Worm (Caenorhabditis elegans) whole organism, late embryonic: ENCODE results near the gene ins-1.
A peak's percentile ranks its signal among the peaks of the same experiment; 100 is the strongest.

ENCODE experiments used
- C08G9.2 ChIP-seq: sonication (generic microtip); optimal IDR thresholded peaks from 2 replicates; lab custom pipeline; 2016; ENCODE audit warnings: mild to moderate bottlenecking, missing genetic modification characterization, moderate library complexity, missing compliant biosample characterization
- F13H6.1 ChIP-seq: sonication (generic microtip); optimal IDR thresholded peaks from 2 replicates; lab custom pipeline; 2016; ENCODE audit warnings: missing genetic modification characterization, missing compliant biosample characterization
- K02D7.2 ChIP-seq: sonication (generic microtip); optimal IDR thresholded peaks from 2 replicates; lab custom pipeline; 2017; ENCODE audit warnings: mild to moderate bottlenecking, missing genetic modification characterization, missing compliant biosample characterization
- ceh-14 ChIP-seq: sonication (generic microtip); optimal IDR thresholded peaks from 2 replicates; lab custom pipeline; 2016; ENCODE audit warnings: missing genotype, missing genetic modification characterization, missing compliant biosample characterization
- ceh-18 ChIP-seq: sonication (generic microtip); optimal IDR thresholded peaks from 2 replicates; lab custom pipeline; 2016; ENCODE audit warnings: missing genetic modification characterization, missing compliant biosample characterization
- ceh-2 ChIP-seq: sonication (generic microtip); optimal IDR thresholded peaks from 2 replicates; lab custom pipeline; 2016; ENCODE audit warnings: missing genotype, missing genetic modification characterization, missing compliant biosample characterization
- ceh-31 ChIP-seq: sonication (generic microtip); optimal IDR thresholded peaks from 2 replicates; lab custom pipeline; 2016; ENCODE audit warnings: missing genetic modification characterization, missing compliant biosample characterization
- ceh-34 ChIP-seq: sonication (generic microtip); optimal IDR thresholded peaks from 2 replicates; lab custom pipeline; 2016; ENCODE audit warnings: mild to moderate bottlenecking, missing genetic modification characterization, missing compliant biosample characterization
- ceh-45 ChIP-seq: fragments of 200-800 bp; sonication (Bioruptor generic); IDR thresholded peaks from 2 replicates; pipeline ENCODE4 v1.3.6; 2022; ENCODE audit warnings: missing genetic modification reagents, missing genetic modification characterization, missing compliant biosample characterization
- ceh-48 ChIP-seq: sonication (generic microtip); optimal IDR thresholded peaks from 2 replicates; lab custom pipeline; 2016; ENCODE audit warnings: missing genetic modification characterization, inconsistent platforms, missing compliant biosample characterization
- ceh-9 ChIP-seq: sonication (generic microtip); optimal IDR thresholded peaks from 2 replicates; lab custom pipeline; 2016; ENCODE audit warnings: mild to moderate bottlenecking, missing genetic modification characterization, inconsistent platforms, missing compliant biosample characterization
- che-1 ChIP-seq: sonication (generic microtip); optimal IDR thresholded peaks from 2 replicates; lab custom pipeline; 2016; ENCODE audit warnings: mild to moderate bottlenecking, missing genetic modification characterization, missing compliant biosample characterization
- dmd-4 ChIP-seq: sonication (generic microtip); optimal IDR thresholded peaks from 2 replicates; lab custom pipeline; 2016; ENCODE audit warnings: borderline replicate concordance, missing genetic modification characterization, missing compliant biosample characterization
- elt-2 ChIP-seq: sonication (generic microtip); optimal IDR thresholded peaks from 2 replicates; lab custom pipeline; 2016; ENCODE audit warnings: missing genetic modification reagents, missing genetic modification characterization, missing compliant biosample characterization
- elt-4 ChIP-seq: sonication (generic microtip); optimal IDR thresholded peaks from 2 replicates; lab custom pipeline; 2016; ENCODE audit warnings: missing genetic modification characterization, missing compliant biosample characterization
- ets-4 ChIP-seq: sonication (generic microtip); optimal IDR thresholded peaks from 2 replicates; lab custom pipeline; 2016; ENCODE audit warnings: missing genetic modification characterization, missing compliant biosample characterization
- eyg-1 ChIP-seq: sonication (generic microtip); optimal IDR thresholded peaks from 2 replicates; lab custom pipeline; 2016; ENCODE audit warnings: missing genotype, missing genetic modification characterization, missing compliant biosample characterization
- fax-1 ChIP-seq: sonication (generic microtip); optimal IDR thresholded peaks from 2 replicates; lab custom pipeline; 2016; ENCODE audit warnings: missing genotype, missing genetic modification characterization, missing compliant biosample characterization
- fkh-10 ChIP-seq: fragments of 150-350 bp; optimal IDR thresholded peaks from 2 replicates; lab custom pipeline; 2014; ENCODE audit warnings: missing biosample characterization, missing genetic modification reagents, missing genetic modification characterization
- gmeb-2 ChIP-seq: sonication (generic microtip); optimal IDR thresholded peaks from 2 replicates; lab custom pipeline; 2016; ENCODE audit warnings: missing genetic modification characterization, inconsistent platforms, missing compliant biosample characterization
- lim-6 ChIP-seq: sonication (generic microtip); optimal IDR thresholded peaks from 2 replicates; lab custom pipeline; 2016; ENCODE audit warnings: missing genetic modification characterization, missing compliant biosample characterization
- lin-11 ChIP-seq: fragments of 200-800 bp; sonication (Bioruptor generic); optimal IDR thresholded peaks from 2 replicates; lab custom pipeline; 2018; ENCODE audit warnings: mild to moderate bottlenecking, missing genetic modification characterization, missing compliant biosample characterization
- mec-3 ChIP-seq: sonication (generic microtip); optimal IDR thresholded peaks from 2 replicates; lab custom pipeline; 2016; ENCODE audit warnings: borderline replicate concordance, missing genetic modification characterization, missing compliant biosample characterization
- nfya-1 ChIP-seq: sonication (generic microtip); optimal IDR thresholded peaks from 2 replicates; lab custom pipeline; 2017; ENCODE audit warnings: missing genetic modification characterization, mild to moderate bottlenecking, missing compliant biosample characterization, antibody characterized with exemption, moderate library complexity
- nhr-11 ChIP-seq: fragments of 150-350 bp; optimal IDR thresholded peaks from 2 replicates; lab custom pipeline; 2014; ENCODE audit warnings: missing biosample characterization, missing genetic modification characterization
- odd-2 ChIP-seq: sonication (generic microtip); optimal IDR thresholded peaks from 2 replicates; lab custom pipeline; 2017; ENCODE audit warnings: antibody characterized with exemption, mild to moderate bottlenecking, missing genetic modification characterization, missing compliant biosample characterization
- pat-9 ChIP-seq: fragments of 200-800 bp; sonication (Bioruptor generic); optimal IDR thresholded peaks from 2 replicates; lab custom pipeline; 2018; ENCODE audit warnings: mild to moderate bottlenecking, missing genetic modification characterization, moderate library complexity, missing compliant biosample characterization
- pha-2 ChIP-seq: sonication (generic microtip); optimal IDR thresholded peaks from 2 replicates; lab custom pipeline; 2017; ENCODE audit warnings: mild to moderate bottlenecking, missing genetic modification characterization, missing compliant biosample characterization
- pha-4 ChIP-seq: fragments of 150-350 bp; optimal IDR thresholded peaks from 2 replicates; lab custom pipeline; 2018; ENCODE audit warnings: missing biosample characterization, missing genetic modification reagents, missing genetic modification characterization
- pqm-1 ChIP-seq: sonication (generic microtip); optimal IDR thresholded peaks from 2 replicates; lab custom pipeline; 2016; ENCODE audit warnings: missing genetic modification characterization, missing compliant biosample characterization
- ref-2 ChIP-seq: sonication (generic microtip); optimal IDR thresholded peaks from 2 replicates; lab custom pipeline; 2016; ENCODE audit warnings: missing genetic modification characterization, missing compliant biosample characterization
- rnt-1 ChIP-seq: sonication (generic microtip); optimal IDR thresholded peaks from 2 replicates; lab custom pipeline; 2016; ENCODE audit warnings: missing genetic modification characterization, missing compliant biosample characterization
- sox-4 ChIP-seq: sonication (generic microtip); optimal IDR thresholded peaks from 2 replicates; lab custom pipeline; 2017; ENCODE audit warnings: mild to moderate bottlenecking, missing genetic modification characterization, inconsistent platforms, missing compliant biosample characterization
- tbx-7 ChIP-seq: sonication (generic microtip); optimal IDR thresholded peaks from 2 replicates; lab custom pipeline; 2016; ENCODE audit warnings: missing genotype, missing genetic modification characterization, missing compliant biosample characterization
- unc-3 ChIP-seq, 2 experiments: fragments of 200-800 bp in 1 of 2; sonication (Bioruptor generic) in 1 of 2; sonication (generic microtip) in 1 of 2; conservative IDR thresholded peaks in 1 of 2; optimal IDR thresholded peaks in 1 of 2; 2 replicates each; pipeline versions ENCODE4 v1.3.6 to Lab custom; 2016 to 2022; ENCODE audit warnings: missing compliant biosample characterization in 2 of 2, missing genetic modification characterization in 2 of 2, missing genetic modification reagents in 1 of 2
- unc-42 ChIP-seq: sonication (generic microtip); optimal IDR thresholded peaks from 2 replicates; lab custom pipeline; 2016; ENCODE audit warnings: missing genotype, missing genetic modification characterization, missing compliant biosample characterization
- unc-86 ChIP-seq: sonication (generic microtip); optimal IDR thresholded peaks from 2 replicates; lab custom pipeline; 2016; ENCODE audit warnings: missing genetic modification characterization, missing compliant biosample characterization
- zip-5 ChIP-seq: sonication (generic microtip); optimal IDR thresholded peaks from 2 replicates; lab custom pipeline; 2016; ENCODE audit warnings: missing genetic modification characterization, missing compliant biosample characterization
- ztf-16 ChIP-seq: sonication (generic microtip); optimal IDR thresholded peaks from 2 replicates; lab custom pipeline; 2017; ENCODE audit warnings: missing genetic modification characterization, missing compliant biosample characterization

The ins-1 gene

ce11 chrIV:10422230-10422629, 14.3 kb upstream of the ins-1 start:
- TF ChIP-seq rnt-1 (tag; lab: Kevin White, UChicago) (peak; percentile 12), pha-2 (tag; lab: Kevin White, UChicago) (no peak), nfya-1 (tag; lab: Kevin White, UChicago) (peak; percentile 9)

DNA sequence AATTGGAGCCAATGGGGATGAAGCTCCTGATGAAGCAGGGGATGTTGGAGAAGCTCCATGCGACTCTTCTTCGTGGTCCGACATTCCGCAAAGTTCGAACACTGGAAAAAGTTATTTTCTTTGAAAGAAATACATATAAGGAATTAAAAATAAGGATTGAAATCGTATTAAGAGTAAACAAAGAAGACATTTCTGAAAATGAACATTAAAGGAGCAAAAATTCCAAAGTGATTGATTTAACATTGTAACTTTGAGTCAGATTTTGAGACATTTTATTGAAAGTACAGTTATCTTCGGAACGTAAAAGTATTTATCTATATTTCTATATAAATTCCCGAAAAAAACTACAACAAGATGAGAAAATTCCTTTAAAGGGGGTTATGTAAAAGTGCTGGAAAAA, 12.0 kb upstream of the ins-1 start, which contains the start of gene F13B12.1:
TSS of gene F13B12.1 (minus strand) at position 101 of the 400 bp plus-strand sequence.
- TF ChIP-seq odd-2: no peak
- TF ChIP-seq ceh-48 (tag; lab: Kevin White, UChicago): no peak

- TF ChIP-seq sox-4 (tag; lab: Kevin White, UChicago) (no peak), nfya-1 (tag; lab: Kevin White, UChicago) (peak; percentile 51), ceh-14 (no peak), elt-2 (tag; lab: Kevin White, UChicago) (peak; percentile 55), dmd-4 (no peak)
Measured at ce11 chrIV:10425129-10425528, 11.4 kb upstream of the ins-1 start.

ce11 chrIV:10429129-10429528, 7.4 kb upstream of the ins-1 start, which contains the start of gene F13B12.2:
TSS of gene F13B12.2 (minus strand) at chrIV:10429130.
- TF ChIP-seq ceh-9 (tag; lab: Kevin White, UChicago) (no peak), pha-4 (tag; lab: Kevin White, UChicago) (no peak), nhr-11 (no peak), lin-11 (tag; lab: Kevin White, UChicago) (no peak), dmd-4 (no peak), K02D7.2 (no peak)

DNA sequence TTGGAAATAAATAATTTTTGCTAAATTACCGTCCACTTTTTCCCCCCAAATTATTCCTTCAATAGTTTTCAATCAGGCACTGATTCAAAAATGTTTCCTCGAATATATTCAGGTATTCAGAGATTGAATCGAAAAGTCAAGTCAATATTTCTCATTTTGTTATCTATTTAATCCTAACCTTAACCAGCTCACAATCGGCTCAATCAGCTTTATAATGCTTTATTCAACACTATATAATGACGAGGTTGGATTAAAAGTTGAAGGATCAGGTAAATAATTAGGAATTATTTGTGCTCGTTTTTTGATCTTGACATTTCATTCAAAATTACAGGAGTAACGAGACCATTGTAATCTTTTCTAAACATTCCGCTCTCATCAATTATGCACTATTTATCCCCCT, 6.0 kb upstream of the ins-1 start:
- TF ChIP-seq unc-3 (GFP tag; conservative IDR thresholded peaks at IDR 0.05; lab: Robert Waterston, UW): no peak
- no peak for TF ChIP-seq unc-3 (tag; optimal IDR thresholded peaks at IDR 0.05; lab: Kevin White, UChicago)
- TF ChIP-seq ceh-45: no peak
- no peak for TF ChIP-seq zip-5
- TF ChIP-seq unc-42 (tag; lab: Kevin White, UChicago): no peak
- TF ChIP-seq fax-1 (tag; lab: Kevin White, UChicago): no peak
- TF ChIP-seq K02D7.2: no peak
- no peak for TF ChIP-seq mec-3 (tag; lab: Kevin White, UChicago)
- TF ChIP-seq che-1: no peak
- TF ChIP-seq ztf-16 (tag; lab: Kevin White, UChicago): no peak
- TF ChIP-seq unc-86 (tag; lab: Kevin White, UChicago): no peak
- no peak for TF ChIP-seq pat-9 (tag; lab: Kevin White, UChicago)

DNA sequence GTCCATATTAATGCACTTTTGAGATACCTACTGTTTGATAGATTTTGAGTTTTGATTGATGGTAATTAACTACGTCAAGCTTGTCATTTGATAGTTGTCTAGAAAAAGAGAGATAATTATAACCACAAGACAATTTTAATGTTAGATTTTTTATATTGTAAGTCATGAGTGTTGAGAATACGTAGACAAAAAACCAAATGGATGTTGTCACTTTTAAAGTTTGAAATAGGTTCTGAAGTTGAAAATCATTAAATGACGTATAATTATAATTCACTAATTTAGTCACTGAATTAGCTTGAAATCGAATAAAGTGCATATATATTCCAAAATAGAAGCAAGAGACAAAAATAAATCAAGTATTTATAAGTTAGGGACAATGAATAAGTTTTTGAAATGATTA, 613 bp downstream of the ins-1 start:
- no peak for TF ChIP-seq ets-4 (tag; lab: Kevin White, UChicago)
- no peak for TF ChIP-seq unc-86 (tag; lab: Kevin White, UChicago)
- no peak for TF ChIP-seq C08G9.2 (tag; lab: Kevin White, UChicago)
- no peak for TF ChIP-seq ref-2 (tag; lab: Kevin White, UChicago)

- TF ChIP-seq ceh-31 (tag; lab: Kevin White, UChicago) (no peak), elt-2 (tag; lab: Kevin White, UChicago) (peak; percentile 38)
Measured at ce11 chrIV:10438901-10439300, 2.4 kb downstream of the ins-1 start, which contains the start of gene F13B12.3. TSS of gene F13B12.3 (plus strand) at chrIV:10439123.

ce11 chrIV:10442904-10443303, 6.4 kb downstream of the ins-1 start:
- no peak for TF ChIP-seq tbx-7 (tag; lab: Kevin White, UChicago)
- TF ChIP-seq F13H6.1 (tag; lab: Kevin White, UChicago): no peak
- TF ChIP-seq K02D7.2: no peak
- TF ChIP-seq gmeb-2 (tag; lab: Kevin White, UChicago): no peak
- TF ChIP-seq ztf-16 (tag; lab: Kevin White, UChicago): no peak
- no peak for TF ChIP-seq ceh-14
- no peak for TF ChIP-seq ceh-18
- TF ChIP-seq ceh-45: no peak
- TF ChIP-seq eyg-1: no peak
- TF ChIP-seq lin-11 (tag; lab: Kevin White, UChicago): no peak
- TF ChIP-seq lim-6: no peak
- no peak for TF ChIP-seq ceh-9 (tag; lab: Kevin White, UChicago)
- TF ChIP-seq pqm-1 (tag; lab: Kevin White, UChicago): no peak
- TF ChIP-seq ceh-34 (tag; lab: Kevin White, UChicago): no peak
- no peak for TF ChIP-seq pat-9 (tag; lab: Kevin White, UChicago)
- TF ChIP-seq ceh-2 (tag; lab: Kevin White, UChicago): no peak
- TF ChIP-seq elt-4 (tag; lab: Kevin White, UChicago): no peak
- TF ChIP-seq fkh-10: no peak
